Worm (Caenorhabditis elegans) whole organism, young adult: ENCODE data around the gene K08E4.3.

ENCODE experiments used
- B0336.3 ChIP-seq: fragments of 200-800 bp; sonication (Bioruptor generic); IDR thresholded peaks from 2 replicates; pipeline ENCODE4 v1.3.6; 2022; ENCODE audit warnings: missing genetic modification characterization, missing compliant biosample characterization
- F49E8.2 ChIP-seq: sonication (generic microtip); optimal IDR thresholded peaks from 3 replicates; lab custom pipeline; 2017; ENCODE audit warnings: missing genetic modification characterization, mild to moderate bottlenecking, missing compliant biosample characterization, antibody characterized with exemption, moderate library complexity; ENCODE audit not compliant: insufficient read depth
- chd-7 ChIP-seq: sonication (generic microtip); optimal IDR thresholded peaks from 2 replicates; lab custom pipeline; 2016; ENCODE audit warnings: mild to moderate bottlenecking, missing genetic modification characterization, moderate library complexity, missing compliant biosample characterization
- egl-18 ChIP-seq: fragments of 200-800 bp; sonication (Bioruptor generic); IDR thresholded peaks from 2 replicates; pipeline ENCODE4 v1.3.6; 2022; ENCODE audit warnings: missing genetic modification reagents, missing genetic modification characterization, missing compliant biosample characterization
- egrh-3 ChIP-seq: fragments of 200-800 bp; sonication (Bioruptor generic); IDR thresholded peaks from 2 replicates; pipeline ENCODE4 v1.3.6; 2022; ENCODE audit warnings: missing genetic modification reagents, missing genetic modification characterization, missing compliant biosample characterization
- madf-10 ChIP-seq: sonication (generic microtip); optimal IDR thresholded peaks from 2 replicates; lab custom pipeline; 2016; ENCODE audit warnings: mild to moderate bottlenecking, missing genetic modification characterization, missing compliant biosample characterization
- madf-6 ChIP-seq: fragments of 200-800 bp; sonication (Bioruptor generic); IDR thresholded peaks from 2 replicates; pipeline ENCODE4 v1.3.6; 2022; ENCODE audit warnings: missing genetic modification reagents, missing genetic modification characterization, missing compliant biosample characterization
- madf-8 ChIP-seq: fragments of 200-800 bp; sonication (Bioruptor generic); conservative IDR thresholded peaks from 2 replicates; pipeline ENCODE4 v1.3.6; 2022; ENCODE audit warnings: missing genetic modification reagents, missing genetic modification characterization, missing compliant biosample characterization
- unc-130 ChIP-seq: sonication (generic microtip); optimal IDR thresholded peaks from 2 replicates; lab custom pipeline; 2016; ENCODE audit warnings: missing genetic modification reagents, missing genetic modification characterization, missing compliant biosample characterization

- no peak for TF ChIP-seq madf-10 (tag; lab: Kevin White, UChicago)
- no peak for TF ChIP-seq B0336.3 (GFP tag; lab: Robert Waterston, UW)
- no peak for TF ChIP-seq madf-6
- no peak for TF ChIP-seq madf-8 (GFP tag; lab: Robert Waterston, UW)
- TF ChIP-seq F49E8.2 (tag; lab: Kevin White, UChicago): no peak
- no peak for TF ChIP-seq egl-18
- no peak for TF ChIP-seq unc-130
- TF ChIP-seq egrh-3 (GFP tag; lab: Robert Waterston, UW): no peak
- TF ChIP-seq chd-7 (tag; lab: Kevin White, UChicago): no peak
These were observed 11.0 kb downstream of the K08E4.3 start, which contains the start of gene bath-37 for ce11 chrIV:12068590-12068989.
